Worm (Caenorhabditis elegans) whole organism, L4 larva: ENCODE results near the gene F56D6.9.
A peak's percentile ranks its signal among the peaks of the same experiment; 100 is the strongest.

Experiments
- F37D6.2 ChIP-seq: sonication (generic microtip); optimal IDR thresholded peaks from 2 replicates; lab custom pipeline; 2016; ENCODE audit warnings: mild to moderate bottlenecking, missing genetic modification characterization, missing compliant biosample characterization
- F44E2.7 ChIP-seq: fragments of 200-800 bp; sonication (Bioruptor generic); IDR thresholded peaks from 2 replicates; pipeline ENCODE4 v2.1.2; 2022; ENCODE audit warnings: missing genetic modification characterization, missing compliant biosample characterization
- F49E8.2 ChIP-seq: sonication (generic microtip); optimal IDR thresholded peaks from 2 replicates; lab custom pipeline; 2016; ENCODE audit warnings: missing compliant biosample characterization, mild to moderate bottlenecking, missing genetic modification characterization, borderline replicate concordance
- Y105C5A.15 ChIP-seq: fragments of 200-800 bp; sonication (Bioruptor generic); IDR thresholded peaks from 2 replicates; pipeline ENCODE4 v1.3.6; 2022; ENCODE audit warnings: missing genetic modification characterization, missing compliant biosample characterization
- aha-1 ChIP-seq: fragments of 150-350 bp; peaks from one replicate; lab custom pipeline; 2014; ENCODE audit warnings: missing biosample characterization, missing genetic modification characterization
- aly-2 ChIP-seq: sonication (generic microtip); optimal IDR thresholded peaks from 2 replicates; lab custom pipeline; 2018; ENCODE audit warnings: missing biosample characterization, missing genetic modification characterization
- ama-1 ChIP-seq: fragments of 150-350 bp; optimal IDR thresholded peaks from 2 replicates; lab custom pipeline; 2014; ENCODE audit warnings: inconsistent platforms, mixed read lengths
- ceh-20 ChIP-seq: fragments of 200-800 bp; sonication (Bioruptor generic); IDR thresholded peaks from 2 replicates; pipeline ENCODE4 v1.3.6; 2022; ENCODE audit warnings: missing genetic modification reagents, missing genetic modification characterization, missing compliant biosample characterization
- ceh-82 ChIP-seq: sonication (generic microtip); optimal IDR thresholded peaks from 2 replicates; lab custom pipeline; 2017; ENCODE audit warnings: missing biosample characterization, missing genetic modification characterization
- cey-2 ChIP-seq: sonication (generic microtip); optimal IDR thresholded peaks from 3 replicates; lab custom pipeline; 2017; ENCODE audit warnings: missing genetic modification characterization, mild to moderate bottlenecking, missing compliant biosample characterization, antibody characterized with exemption, borderline replicate concordance; ENCODE audit not compliant: insufficient read depth
- ctbp-1 ChIP-seq: fragments of 200-800 bp; sonication (Bioruptor generic); IDR thresholded peaks from 2 replicates; pipeline ENCODE4 v1.3.6; 2022; ENCODE audit warnings: missing genetic modification reagents, missing genetic modification characterization, missing compliant biosample characterization
- daf-16 ChIP-seq, 3 experiments: sonication (generic microtip); optimal IDR thresholded peaks; 2 replicates each; lab custom pipeline; 2016 to 2017; ENCODE audit warnings: missing genetic modification characterization in 3 of 3, missing genetic modification reagents in 3 of 3, mild to moderate bottlenecking in 2 of 3, missing compliant biosample characterization in 2 of 3, missing biosample characterization in 1 of 3, moderate library complexity in 1 of 3
- daf-8 ChIP-seq: fragments of 200-800 bp; sonication (Bioruptor generic); IDR thresholded peaks from 2 replicates; pipeline ENCODE4 v1.3.6; 2022; ENCODE audit warnings: missing genetic modification characterization, missing compliant biosample characterization
- dmd-6 ChIP-seq: fragments of 200-800 bp; sonication (Bioruptor generic); IDR thresholded peaks from 2 replicates; pipeline ENCODE4 v1.3.6; 2022; ENCODE audit warnings: missing genetic modification reagents, missing genetic modification characterization, missing compliant biosample characterization
- dmd-9 ChIP-seq: fragments of 200-800 bp; sonication (Bioruptor generic); IDR thresholded peaks from 2 replicates; pipeline ENCODE4 v1.3.6; 2022; ENCODE audit warnings: missing genetic modification reagents, missing genetic modification characterization, missing compliant biosample characterization
- dpl-1 ChIP-seq: fragments of 150-350 bp; optimal IDR thresholded peaks from 2 replicates; lab custom pipeline; 2014; ENCODE audit warnings: missing biosample characterization, missing genetic modification reagents, missing genetic modification characterization
- egl-43 ChIP-seq: fragments of 200-800 bp; sonication (Bioruptor generic); IDR thresholded peaks from 2 replicates; pipeline ENCODE4 v1.3.6; 2022; ENCODE audit warnings: missing genetic modification reagents, missing genetic modification characterization, missing compliant biosample characterization
- hlh-11 ChIP-seq: fragments of 200-800 bp; sonication (Bioruptor generic); optimal IDR thresholded peaks from 2 replicates; lab custom pipeline; 2018; ENCODE audit warnings: mild to moderate bottlenecking, missing genetic modification characterization, missing compliant biosample characterization
- hmg-1.1 ChIP-seq: fragments of 200-800 bp; sonication (Bioruptor generic); IDR thresholded peaks from 2 replicates; pipeline ENCODE4 v1.3.6; 2022; ENCODE audit warnings: missing genetic modification reagents, missing genetic modification characterization, missing compliant biosample characterization
- jun-1 ChIP-seq: fragments of 150-350 bp; optimal IDR thresholded peaks from 2 replicates; lab custom pipeline; 2014; ENCODE audit warnings: missing biosample characterization, missing genetic modification reagents, missing genetic modification characterization
- lin-39 ChIP-seq: fragments of 150-350 bp; optimal IDR thresholded peaks from 2 replicates; lab custom pipeline; 2014; ENCODE audit warnings: missing biosample characterization, missing genetic modification reagents, missing genetic modification characterization
- madf-5 ChIP-seq, 2 experiments: fragments of 200-800 bp; sonication (Bioruptor generic); IDR thresholded peaks; 2 replicates each; pipeline ENCODE4 v1.3.6; 2022; ENCODE audit warnings: missing compliant biosample characterization in 2 of 2, missing genetic modification characterization in 2 of 2
- mdt-29 ChIP-seq: fragments of 200-800 bp; sonication (Bioruptor generic); IDR thresholded peaks from 2 replicates; pipeline ENCODE4 v1.3.6; 2022; ENCODE audit warnings: missing genetic modification reagents, missing genetic modification characterization, missing compliant biosample characterization
- mep-1 ChIP-seq: fragments of 150-350 bp; sonication (generic microtip); optimal IDR thresholded peaks from 3 replicates; lab custom pipeline; 2014; ENCODE audit warnings: missing biosample characterization, missing genetic modification characterization
- mxl-3 ChIP-seq: fragments of 200-800 bp; sonication (Bioruptor generic); optimal IDR thresholded peaks from 2 replicates; lab custom pipeline; 2018; ENCODE audit warnings: mild to moderate bottlenecking, missing genetic modification characterization, missing compliant biosample characterization
- nhr-10 ChIP-seq: fragments of 150-350 bp; optimal IDR thresholded peaks from 2 replicates; lab custom pipeline; 2014; ENCODE audit warnings: missing biosample characterization, missing genetic modification characterization
- nhr-11 ChIP-seq: fragments of 150-350 bp; optimal IDR thresholded peaks from 2 replicates; lab custom pipeline; 2014; ENCODE audit warnings: missing biosample characterization, missing genetic modification characterization
- nhr-28 ChIP-seq: fragments of 150-350 bp; optimal IDR thresholded peaks from 2 replicates; lab custom pipeline; 2014; ENCODE audit warnings: missing biosample characterization, missing genetic modification characterization
- nhr-48 ChIP-seq: sonication (generic microtip); optimal IDR thresholded peaks from 2 replicates; lab custom pipeline; 2016; ENCODE audit warnings: mild to moderate bottlenecking, missing genetic modification characterization, missing compliant biosample characterization
- pqm-1 ChIP-seq: sonication (generic microtip); optimal IDR thresholded peaks from 2 replicates; lab custom pipeline; 2017; ENCODE audit warnings: missing biosample characterization, missing genetic modification characterization
- saeg-2 ChIP-seq: fragments of 200-800 bp; sonication (Bioruptor generic); IDR thresholded peaks from 2 replicates; pipeline ENCODE4 v1.3.6; 2022; ENCODE audit warnings: missing genetic modification reagents, missing genetic modification characterization, missing compliant biosample characterization
- spr-1 ChIP-seq: sonication (generic microtip); optimal IDR thresholded peaks from 2 replicates; lab custom pipeline; 2016; ENCODE audit warnings: mild to moderate bottlenecking, missing genetic modification characterization, missing compliant biosample characterization
- unc-130 ChIP-seq: sonication (generic microtip); optimal IDR thresholded peaks from 2 replicates; lab custom pipeline; 2016; ENCODE audit warnings: missing genetic modification reagents, missing genetic modification characterization, missing compliant biosample characterization
- vab-7 ChIP-seq: fragments of 200-800 bp; sonication (Bioruptor generic); IDR thresholded peaks from 2 replicates; pipeline ENCODE4 v1.3.6; 2022; ENCODE audit warnings: missing genetic modification reagents, missing genetic modification characterization, missing compliant biosample characterization
- zag-1 ChIP-seq: fragments of 150-350 bp; optimal IDR thresholded peaks from 2 replicates; lab custom pipeline; 2014; ENCODE audit warnings: missing biosample characterization, missing genetic modification characterization
- zfp-3 ChIP-seq: fragments of 200-800 bp; sonication (Bioruptor generic); conservative IDR thresholded peaks from 2 replicates; pipeline ENCODE4 v1.3.6; 2022; ENCODE audit warnings: missing genetic modification reagents, missing genetic modification characterization, missing compliant biosample characterization

Gene F56D6.9

ce11 chrIV:3878283-3878938 is 13.7 kb upstream of the F56D6.9 start, which contains the start of gene F37C4.6:
Gene F37C4.6 (minus strand): TSS chrIV:3878333.
- TF ChIP-seq nhr-48 (no peak), dmd-6 (GFP tag; lab: Robert Waterston, UW) (peak; percentile 14; the same call in 1 of the 2 replicates), nhr-11 (no peak), nhr-28 (peak; percentile 9), mdt-29 (GFP tag; lab: Robert Waterston, UW) (no peak), daf-16 (GFP tag; optimal IDR thresholded peaks at IDR 0.05; lab: Kevin White, UChicago) (no peak), daf-16 (tag; optimal IDR thresholded peaks at IDR 0.05; lab: Kevin White, UChicago) (peak; percentile 85), dpl-1 (GFP tag; lab: Kevin White, UChicago) (no peak), Y105C5A.15 (no peak), ctbp-1 (GFP tag; lab: Robert Waterston, UW) (no peak), pqm-1 (tag; lab: Kevin White, UChicago) (peak; percentile 18), aha-1 (tag; lab: Kevin White, UChicago) (no peak), hlh-11 (tag; lab: Kevin White, UChicago) (peak; percentile 49), vab-7 (no peak)

- no peak for TF ChIP-seq ceh-82 (tag; lab: Kevin White, UChicago)
- TF ChIP-seq spr-1 (tag; lab: Kevin White, UChicago), result no peak
- TF ChIP-seq ceh-20 (GFP tag; lab: Robert Waterston, UW), result no peak
- peak; percentile 32 for TF ChIP-seq aha-1 (tag; lab: Kevin White, UChicago)
- TF ChIP-seq jun-1 (tag; lab: Kevin White, UChicago), result no peak
Observed at ce11 chrIV:3881119-3881518, 11.0 kb upstream of the F56D6.9 start, which contains the start of the genes F37C4.8 and oac-23. Gene F37C4.8 (minus strand): TSS chrIV:3881219. Gene oac-23 (plus strand): TSS chrIV:3881441.

ce11 chrIV:3885369-3885768 is 6.8 kb upstream of the F56D6.9 start, which contains the start of gene oac-22:
Gene oac-22 (plus strand): TSS chrIV:3885669.
- TF ChIP-seq egl-43 (GFP tag; lab: Robert Waterston, UW), result no peak

- TF ChIP-seq nhr-10 (tag; lab: Kevin White, UChicago) (no peak), unc-130 (GFP tag; lab: Kevin White, UChicago) (no peak), F37D6.2 (tag; lab: Kevin White, UChicago) (no peak), F49E8.2 (no peak), aly-2 (tag; lab: Kevin White, UChicago) (no peak), F44E2.7 (GFP tag; lab: Robert Waterston, UW) (no peak), mxl-3 (GFP tag; lab: Kevin White, UChicago) (no peak), zag-1 (tag; lab: Kevin White, UChicago) (no peak), cey-2 (tag; lab: Kevin White, UChicago) (no peak), madf-5 (GFP tag; IDR thresholded peaks at IDR 0.05; lab: Robert Waterston, UW) (no peak), daf-8 (GFP tag; lab: Robert Waterston, UW) (no peak), dmd-9 (no peak), saeg-2 (GFP tag; lab: Robert Waterston, UW) (no peak), lin-39 (tag; lab: Kevin White, UChicago) (no peak), zfp-3 (GFP tag; lab: Robert Waterston, UW) (no peak), mep-1 (tag; lab: Kevin White, UChicago) (no peak), ama-1 (no peak), hmg-1.1 (no peak)
- TF ChIP-seq, all 104 proteins: peak for 0
Observed at ce11 chrIV:3888963-3889362, 3.2 kb upstream of the F56D6.9 start, which contains the start of gene oac-21. Gene oac-21 (plus strand): TSS chrIV:3889263.
